Fruit fly (Drosophila melanogaster): Measurements from ENCODE around the gene Csl4.

Gene Csl4

dm6 chr2L:11167997-11168396 is 44.6 kb upstream of the Csl4 start (continued):
- TF ChIP-seq inv (GFP tag; IDR thresholded peaks at IDR 0.05; ENCODE audit: partially characterized antibody) = no peak
- TF ChIP-seq Blimp-1 (GFP tag; optimal IDR thresholded peaks at IDR 0.05) = no peak

DNA sequence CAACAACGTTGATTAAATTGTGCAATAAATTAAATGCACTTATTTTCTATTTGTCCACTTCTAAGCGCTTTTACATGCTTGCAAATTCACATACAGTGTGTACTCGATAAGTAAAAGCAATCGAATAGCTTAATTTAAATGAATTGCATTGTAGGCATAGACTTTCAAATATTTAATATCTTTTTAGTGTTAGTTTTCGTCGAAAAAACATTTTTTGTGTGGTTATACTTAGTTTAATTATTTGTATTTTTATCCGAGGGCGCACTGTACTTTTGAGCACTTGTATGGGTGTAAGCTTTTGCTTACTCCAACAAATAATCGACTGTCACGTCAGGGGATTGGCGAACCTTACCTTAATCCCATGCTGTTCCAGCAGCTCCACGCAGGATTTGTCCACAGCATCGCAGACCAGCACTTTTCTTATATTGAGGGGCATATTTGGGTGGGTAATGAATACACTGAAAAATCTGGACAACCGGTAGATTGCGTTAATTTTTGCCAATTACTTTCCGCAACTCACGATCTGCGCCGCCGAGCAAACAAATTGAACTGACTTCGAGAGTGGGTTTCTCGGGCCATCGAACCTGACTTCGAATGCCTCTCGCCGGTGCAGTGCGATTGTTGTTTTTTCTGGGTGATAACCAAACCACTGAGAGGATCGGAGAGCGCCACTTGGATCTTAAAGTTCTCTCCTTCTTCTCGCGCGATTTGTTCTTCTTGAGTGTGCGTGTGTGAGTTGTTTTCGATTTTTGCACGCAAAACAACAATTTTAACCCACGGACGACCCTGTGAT is 32.0 kb upstream of the Csl4 start, which contains the start of gene CG6287:
Gene CG6287, minus strand, starts transcription at position 556 of the 793 bp plus-strand sequence.
- TF ChIP-seq CG10267 (tag; optimal IDR thresholded peaks at IDR 0.05) (no peak), CG1792 (GFP tag; optimal IDR thresholded peaks at IDR 0.05) (no peak), dmrt11E (tag; optimal IDR thresholded peaks at IDR 0.05) (no peak), CG32772 (GFP tag; IDR thresholded peaks at IDR 0.05) (no peak), CG6654 (GFP tag; optimal IDR thresholded peaks at IDR 0.05) (no peak), Med (GFP tag) (peak; percentile 63), Aef1 (GFP tag; IDR thresholded peaks at IDR 0.05) (peak; percentile 43; the same call in 2 of the 3 replicates), CG13624 (GFP tag; optimal IDR thresholded peaks at IDR 0.05) (peak; percentile 15), Doc3 (GFP tag; IDR thresholded peaks at IDR 0.05; ENCODE audit: partially characterized antibody) (no peak), CG16779 (GFP tag; IDR thresholded peaks at IDR 0.05) (no peak), gro (GFP tag; optimal IDR thresholded peaks at IDR 0.05) (no peak), CG12744 (GFP tag; optimal IDR thresholded peaks at IDR 0.05) (no peak), jumu (GFP tag; optimal IDR thresholded peaks at IDR 0.05) (no peak), Opbp (GFP tag; IDR thresholded peaks at IDR 0.05; ENCODE audit: partially characterized antibody) (no peak), CG1024 (GFP tag; IDR thresholded peaks at IDR 0.05) (no peak), ase (GFP tag; IDR thresholded peaks at IDR 0.05) (0 out of 3 replicates have a peak, but pooled peaks have one; percentile 26), CG2199 (GFP tag; IDR thresholded peaks at IDR 0.05) (no peak), trem (tag; optimal IDR thresholded peaks at IDR 0.05) (no peak), CG6272 (GFP tag; IDR thresholded peaks at IDR 0.05) (no peak), rib (GFP tag; IDR thresholded peaks at IDR 0.05) (no peak), sens (GFP tag) (peak; percentile 51), cato (GFP tag; optimal IDR thresholded peaks at IDR 0.05; ENCODE audit: borderline replicate concordance) (no peak), chif (GFP tag; optimal IDR thresholded peaks at IDR 0.05) (peak in 1 of 2 experiments; percentile 7), chn (GFP tag; optimal IDR thresholded peaks at IDR 0.05) (no peak), CG14050 (GFP tag; IDR thresholded peaks at IDR 0.05) (no peak), stwl (tag; optimal IDR thresholded peaks at IDR 0.05) (no peak), CG15514 (GFP tag; optimal IDR thresholded peaks at IDR 0.05) (no peak), bsh (GFP tag; optimal IDR thresholded peaks at IDR 0.05) (peak in 1 of 2 experiments; percentile 64), stc (GFP tag; IDR thresholded peaks at IDR 0.05) (no peak), GATAe (GFP tag; conservative IDR thresholded peaks at IDR 0.05) (no peak), zen (tag; optimal IDR thresholded peaks at IDR 0.05) (no peak), ssp (GFP tag; IDR thresholded peaks at IDR 0.05) (no peak), ind (GFP tag; optimal IDR thresholded peaks at IDR 0.05) (peak; percentile 29), Meics (GFP tag; optimal IDR thresholded peaks at IDR 0.05) (peak; percentile 34), CG31388 (GFP tag; optimal IDR thresholded peaks at IDR 0.05) (no peak), CG31365 (tag; optimal IDR thresholded peaks at IDR 0.05) (no peak), pfk (GFP tag; optimal IDR thresholded peaks at IDR 0.05) (no peak), CG18599 (GFP tag; optimal IDR thresholded peaks at IDR 0.05) (peak; percentile 25), CG8478 (optimal IDR thresholded peaks at IDR 0.05) (no peak), Xbp1 (GFP tag; optimal IDR thresholded peaks at IDR 0.05) (no peak), CG17361 (GFP tag; IDR thresholded peaks at IDR 0.05) (no peak), CG5180 (GFP tag; optimal IDR thresholded peaks at IDR 0.05) (no peak), CG17612 (GFP tag; IDR thresholded peaks at IDR 0.05) (no peak), CG4617 (GFP tag; optimal IDR thresholded peaks at IDR 0.05; ENCODE audit: borderline replicate concordance) (no peak), Dp (GFP tag; optimal IDR thresholded peaks at IDR 0.05) (no peak), slou (GFP tag; optimal IDR thresholded peaks at IDR 0.05) (no peak)

All from whole organism, embryonic.